Fruit fly (Drosophila melanogaster): ENCODE results near the gene Ddc.

Ddc gene

DNA sequence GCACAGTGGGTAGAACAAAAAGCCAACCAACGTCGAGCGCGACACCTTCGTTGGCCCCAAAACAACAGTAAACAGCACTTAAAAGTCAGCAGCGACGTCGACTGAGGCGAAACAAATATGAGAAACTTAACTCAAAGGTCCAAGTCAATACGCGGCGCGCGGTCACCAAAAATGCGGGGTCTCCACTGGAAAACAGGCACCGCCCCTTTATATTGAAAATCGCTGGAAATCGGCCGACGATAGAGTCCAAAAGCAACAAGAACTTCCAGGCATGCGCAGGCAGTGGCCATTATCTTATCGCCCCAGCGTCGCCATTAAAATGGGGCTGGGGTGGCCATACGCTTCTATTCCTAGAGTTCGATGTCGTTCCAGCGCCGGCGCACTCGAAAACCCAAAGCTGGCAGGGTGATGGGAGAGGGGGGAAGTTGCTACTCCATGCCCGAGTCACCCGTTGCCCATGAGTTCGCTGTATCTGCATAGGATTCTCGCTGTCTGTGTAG is 11.7 kb downstream of the Ddc start, which contains the start of gene Lim3:
Lim3 (minus strand) TSS at position 51 of the 500 bp plus-strand sequence.
- TF ChIP-seq CG15710 (tag; optimal IDR thresholded peaks at IDR 0.05) (no peak), CG8301 (tag; optimal IDR thresholded peaks at IDR 0.05) (no peak), CG10348 (GFP tag; IDR thresholded peaks at IDR 0.05) (no peak)

DNA sequence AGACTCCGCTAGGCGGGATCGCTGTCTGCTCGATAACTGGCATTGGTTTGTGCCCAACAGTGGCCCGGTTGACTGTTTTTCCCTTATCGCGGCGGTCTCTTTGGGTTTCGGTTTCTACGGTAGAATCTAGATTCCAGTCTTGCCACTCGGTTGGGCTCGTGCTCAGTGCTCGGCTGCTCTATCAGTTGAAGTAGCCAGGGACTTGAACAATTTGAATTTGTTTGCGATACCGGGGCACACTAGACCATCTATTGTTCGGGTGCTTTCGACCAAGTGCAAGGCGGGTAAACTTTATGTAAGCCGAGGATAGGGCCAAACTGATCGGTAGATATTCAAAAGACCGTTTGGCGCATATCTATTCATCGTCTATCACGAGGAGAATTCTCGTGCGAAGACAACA is 13.9 kb downstream of the Ddc start:
- TF ChIP-seq gl (tag; optimal IDR thresholded peaks at IDR 0.05) = no peak
- no peak for TF ChIP-seq Ets98B (GFP tag; IDR thresholded peaks at IDR 0.05)
- TF ChIP-seq fd96Ca (GFP tag; IDR thresholded peaks at IDR 0.05) = no peak
- no peak for TF ChIP-seq CG9948 (tag; optimal IDR thresholded peaks at IDR 0.05)
- no peak for TF ChIP-seq CG34367 (tag; optimal IDR thresholded peaks at IDR 0.05)
- no peak for TF ChIP-seq Snoo (tag; optimal IDR thresholded peaks at IDR 0.05)
- TF ChIP-seq rn (GFP tag; IDR thresholded peaks at IDR 0.05) = no peak
- no peak for TF ChIP-seq Pif1B (GFP tag; optimal IDR thresholded peaks at IDR 0.05)
- TF ChIP-seq CG12605 (GFP tag; IDR thresholded peaks at IDR 0.05) = no peak
- no peak for TF ChIP-seq CG10348 (GFP tag; IDR thresholded peaks at IDR 0.05)
- no peak for TF ChIP-seq CG14655 (GFP tag; optimal IDR thresholded peaks at IDR 0.05)
- no peak for TF ChIP-seq CG8301 (tag; optimal IDR thresholded peaks at IDR 0.05)
- TF ChIP-seq D1 (tag; optimal IDR thresholded peaks at IDR 0.05) = no peak
- no peak for TF ChIP-seq CG4496 (GFP tag; IDR thresholded peaks at IDR 0.05)
- no peak for TF ChIP-seq CG13204 (GFP tag; optimal IDR thresholded peaks at IDR 0.05)
- TF ChIP-seq CG15710 (tag; optimal IDR thresholded peaks at IDR 0.05) = no peak
- TF ChIP-seq CG32121 (GFP tag; IDR thresholded peaks at IDR 0.05) = no peak
- no peak for TF ChIP-seq CG8159 (tag; optimal IDR thresholded peaks at IDR 0.05)
- no peak for TF ChIP-seq Pif1A (GFP tag; optimal IDR thresholded peaks at IDR 0.05)
- no peak for TF ChIP-seq EcR (GFP tag; optimal IDR thresholded peaks at IDR 0.05)

dm6 chr2L:19104383-19104782 is 15.7 kb downstream of the Ddc start:
- TF ChIP-seq CG10348 (GFP tag; IDR thresholded peaks at IDR 0.05) = no peak
- TF ChIP-seq CG14655 (GFP tag; optimal IDR thresholded peaks at IDR 0.05) = no peak
- TF ChIP-seq CG8159 (tag; optimal IDR thresholded peaks at IDR 0.05) = no peak

dm6 chr2L:19103176-19103921 is 16.8 kb downstream of the Ddc start:
- no peak for TF ChIP-seq CG12605 (GFP tag; IDR thresholded peaks at IDR 0.05)
- no peak for TF ChIP-seq rn (GFP tag; IDR thresholded peaks at IDR 0.05)
- TF ChIP-seq CG17806 (tag; optimal IDR thresholded peaks at IDR 0.05) = no peak
- no peak for TF ChIP-seq CG14655 (GFP tag; optimal IDR thresholded peaks at IDR 0.05)
- TF ChIP-seq CG15710 (tag; optimal IDR thresholded peaks at IDR 0.05) = no peak
- no peak for TF ChIP-seq CG4496 (GFP tag; IDR thresholded peaks at IDR 0.05)
- no peak for TF ChIP-seq CG9948 (tag; optimal IDR thresholded peaks at IDR 0.05)
- TF ChIP-seq fd96Ca (GFP tag; IDR thresholded peaks at IDR 0.05) = no peak
- no peak for TF ChIP-seq CG10348 (GFP tag; IDR thresholded peaks at IDR 0.05)
- no peak for TF ChIP-seq Pif1B (GFP tag; optimal IDR thresholded peaks at IDR 0.05)

- TF ChIP-seq CG8301 (tag; optimal IDR thresholded peaks at IDR 0.05) = no peak
- no peak for TF ChIP-seq Ets98B (GFP tag; IDR thresholded peaks at IDR 0.05)
- no peak for TF ChIP-seq CG8159 (tag; optimal IDR thresholded peaks at IDR 0.05)
- TF ChIP-seq CG14655 (GFP tag; optimal IDR thresholded peaks at IDR 0.05) = no peak
- TF ChIP-seq CG4496 (GFP tag; IDR thresholded peaks at IDR 0.05) = no peak
These were observed 18.4 kb downstream of the Ddc start, which contains the start of the genes CG17344 and CG43731 for dm6 chr2L:19101744-19102143. Gene CG17344 (plus strand): TSS chr2L:19102044. Gene CG43731 (plus strand): TSS chr2L:19102044.

dm6 chr2L:19098668-19099067 is 21.4 kb downstream of the Ddc start:
- TF ChIP-seq D1 (tag; optimal IDR thresholded peaks at IDR 0.05) = no peak
- no peak for TF ChIP-seq CG34367 (tag; optimal IDR thresholded peaks at IDR 0.05)
- no peak for TF ChIP-seq CG17806 (tag; optimal IDR thresholded peaks at IDR 0.05)
- no peak for TF ChIP-seq CG10348 (GFP tag; IDR thresholded peaks at IDR 0.05)
- no peak for TF ChIP-seq CG12605 (GFP tag; IDR thresholded peaks at IDR 0.05)
- no peak for TF ChIP-seq Pif1B (GFP tag; optimal IDR thresholded peaks at IDR 0.05)
- no peak for TF ChIP-seq CG32121 (GFP tag; IDR thresholded peaks at IDR 0.05)
- no peak for TF ChIP-seq Pif1A (GFP tag; optimal IDR thresholded peaks at IDR 0.05)
- no peak for TF ChIP-seq CG14655 (GFP tag; optimal IDR thresholded peaks at IDR 0.05)
- no peak for TF ChIP-seq CG4496 (GFP tag; IDR thresholded peaks at IDR 0.05)

DNA sequence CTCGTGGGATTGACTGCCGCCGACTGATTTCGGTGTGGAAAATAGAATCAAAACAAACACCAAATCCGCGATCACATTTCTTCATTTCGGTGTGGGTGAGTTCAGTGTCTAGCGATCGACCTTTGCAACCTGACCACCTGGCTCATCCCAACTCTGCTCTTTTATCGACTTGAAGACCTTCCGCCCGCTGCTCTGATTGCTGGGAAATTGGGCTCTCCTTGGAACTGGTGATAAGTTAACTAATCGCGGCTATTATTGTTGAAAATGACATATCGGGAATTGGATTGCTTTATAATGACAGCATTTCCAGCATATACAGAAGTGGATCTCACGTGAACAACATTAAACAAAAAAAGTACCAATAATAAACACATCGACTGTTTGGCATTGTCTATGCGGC is 22.7 kb downstream of the Ddc start:
- no peak for TF ChIP-seq CG8159 (tag; optimal IDR thresholded peaks at IDR 0.05)
- TF ChIP-seq rn (GFP tag; IDR thresholded peaks at IDR 0.05) = no peak
- no peak for TF ChIP-seq Snoo (tag; optimal IDR thresholded peaks at IDR 0.05)
- no peak for TF ChIP-seq CG34367 (tag; optimal IDR thresholded peaks at IDR 0.05)
- no peak for TF ChIP-seq EcR (GFP tag; optimal IDR thresholded peaks at IDR 0.05)
- no peak for TF ChIP-seq CG13204 (GFP tag; optimal IDR thresholded peaks at IDR 0.05)
- TF ChIP-seq CG15710 (tag; optimal IDR thresholded peaks at IDR 0.05) = no peak
- no peak for TF ChIP-seq CG10348 (GFP tag; IDR thresholded peaks at IDR 0.05)
- TF ChIP-seq CG8301 (tag; optimal IDR thresholded peaks at IDR 0.05) = no peak
